Fruit fly (Drosophila melanogaster): ENCODE data around the gene Efr.

DNA sequence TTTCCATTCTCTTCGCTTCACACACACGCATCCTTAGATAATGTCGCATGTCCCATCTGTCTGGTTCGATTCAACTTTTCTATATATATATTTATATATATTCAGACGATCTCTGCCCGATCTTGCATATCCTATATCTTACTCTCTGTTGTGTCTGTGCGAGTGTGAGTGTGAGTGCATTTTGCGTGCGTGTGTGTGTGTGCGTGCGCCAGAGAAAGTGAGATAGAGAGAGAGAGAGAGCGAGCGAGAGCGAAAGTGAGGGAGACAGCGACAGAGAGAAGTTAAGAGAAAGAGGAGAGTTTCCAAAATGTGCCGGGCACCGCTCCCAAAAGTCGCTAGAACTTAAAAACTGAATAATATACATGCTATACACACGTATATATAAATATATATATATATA, 12.0 kb downstream of the Efr start:
- TF ChIP-seq CG6792 (GFP tag; optimal IDR thresholded peaks at IDR 0.05) (no peak), CG11762 (GFP tag; optimal IDR thresholded peaks at IDR 0.05; ENCODE audit: insufficient read depth) (no peak), CG10631 (GFP tag; optimal IDR thresholded peaks at IDR 0.05) (no peak), Hr4 (GFP tag; optimal IDR thresholded peaks at IDR 0.05) (no peak)

All from whole organism, prepupa.